Worm (Caenorhabditis elegans) whole organism, L4/young adult: ENCODE data around the gene pqn-87.

Experiments
- W03F9.2 ChIP-seq: fragments of 150-350 bp; optimal IDR thresholded peaks from 2 replicates; lab custom pipeline; 2014; ENCODE audit warnings: missing biosample characterization, missing genetic modification characterization
- him-1 ChIP-seq: sonication (generic microtip); optimal IDR thresholded peaks from 2 replicates; lab custom pipeline; 2016; ENCODE audit warnings: missing genotype, missing genetic modification reagents, missing genetic modification characterization, missing compliant biosample characterization

DNA sequence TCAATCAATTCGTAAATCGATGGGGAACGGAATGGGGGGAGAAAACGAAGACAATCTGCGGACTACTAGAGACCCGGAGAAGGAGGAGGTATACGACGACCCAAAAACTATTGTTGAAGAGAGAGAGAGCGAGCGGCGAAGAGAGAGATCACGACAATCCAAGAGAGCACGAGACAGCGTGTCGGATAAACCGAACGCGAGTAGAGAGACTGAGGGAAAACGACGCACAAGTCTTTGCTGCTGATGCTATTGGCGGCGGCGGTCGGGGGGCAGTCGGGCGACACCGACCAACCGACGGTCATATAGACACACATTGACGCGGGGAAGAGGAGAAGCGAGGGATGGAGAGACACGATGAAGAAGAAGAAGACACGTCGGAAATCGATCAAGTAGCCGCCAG, 2.4 kb downstream of the pqn-87 start:
- TF ChIP-seq him-1 (tag; lab: Kevin White, UChicago) (peak; percentile 5), W03F9.2 (tag; lab: Kevin White, UChicago) (peak; percentile 20)
